Worm (Caenorhabditis elegans) whole organism, early embryonic: ENCODE results near the gene nhr-90.
A peak's percentile ranks its signal among the peaks of the same experiment; 100 is the strongest.
"Not testable (repeated sequence)": the region's sequence is repeated elsewhere in the genome, so short reads cannot be mapped to it uniquely, and the experiment has no call there.

Experiments used
- F13C5.2 ChIP-seq: sonication (generic microtip); optimal IDR thresholded peaks from 2 replicates; lab custom pipeline; 2017; ENCODE audit warnings: mild to moderate bottlenecking, missing genetic modification characterization, inconsistent platforms, missing compliant biosample characterization
- ama-1 ChIP-seq: fragments of 150-350 bp; optimal IDR thresholded peaks from 2 replicates; lab custom pipeline; 2014
- ceh-13 ChIP-seq: fragments of 200-800 bp; sonication (Bioruptor generic); optimal IDR thresholded peaks from 2 replicates; lab custom pipeline; 2018; ENCODE audit warnings: mild to moderate bottlenecking, missing genetic modification characterization, missing compliant biosample characterization
- ets-7 ChIP-seq: sonication (generic microtip); optimal IDR thresholded peaks from 2 replicates; lab custom pipeline; 2016; ENCODE audit warnings: missing genotype, missing genetic modification characterization, missing compliant biosample characterization
- flt-1 ChIP-seq: fragments of 200-800 bp; sonication (Bioruptor generic); IDR thresholded peaks from 2 replicates; pipeline ENCODE4 v1.3.6; 2022; ENCODE audit warnings: missing genetic modification characterization, missing compliant biosample characterization
- hmbx-1 ChIP-seq: sonication (generic microtip); optimal IDR thresholded peaks from 2 replicates; lab custom pipeline; 2016; ENCODE audit warnings: mild to moderate bottlenecking, missing genetic modification characterization, missing compliant biosample characterization
- hmg-4 ChIP-seq: fragments of 200-800 bp; sonication (Bioruptor generic); optimal IDR thresholded peaks from 2 replicates; lab custom pipeline; 2018; ENCODE audit warnings: mild to moderate bottlenecking, missing genetic modification characterization, missing compliant biosample characterization
- hnd-1 ChIP-seq: sonication (generic microtip); optimal IDR thresholded peaks from 2 replicates; lab custom pipeline; 2016; ENCODE audit warnings: missing genetic modification characterization, missing compliant biosample characterization
- tbx-11 ChIP-seq: fragments of 200-800 bp; sonication (Bioruptor generic); IDR thresholded peaks from 2 replicates; pipeline ENCODE4 v1.3.6; 2022; ENCODE audit warnings: missing genetic modification characterization, missing compliant biosample characterization

DNA sequence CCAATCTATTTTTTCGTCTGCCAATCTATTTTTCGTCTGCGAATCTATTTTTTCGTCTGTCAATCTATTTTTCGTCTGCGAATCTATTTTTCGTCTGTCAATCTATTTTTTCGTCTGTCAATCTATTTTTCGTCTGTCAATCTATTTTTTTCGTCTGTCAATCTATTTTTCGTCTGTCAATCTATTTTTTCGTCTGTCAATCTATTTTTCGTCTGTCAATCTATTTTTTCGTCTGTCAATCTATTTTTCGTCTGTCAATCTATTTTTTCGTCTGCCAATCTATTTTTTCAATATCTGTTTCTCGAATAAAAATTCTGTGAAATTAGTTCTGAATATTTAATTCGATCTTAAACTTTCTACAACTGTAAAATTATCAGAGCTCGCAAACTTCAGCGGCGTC is 47.8 kb downstream of the nhr-90 start:
- TF ChIP-seq hnd-1 (tag; lab: Kevin White, UChicago); hmbx-1; flt-1; ama-1 (lab: Kevin White, UChicago); F13C5.2; ets-7 (tag; lab: Kevin White, UChicago); hmg-4 (GFP tag; lab: Kevin White, UChicago); ceh-13 (GFP tag; lab: Kevin White, UChicago): not testable (repeated sequence)
- peak; percentile 45; the same call in 1 of the 2 replicates for TF ChIP-seq tbx-11 (GFP tag; lab: Robert Waterston, UW)
